Worm (Caenorhabditis elegans): ENCODE data around the gene R10E11.6.

R10E11.6 gene

ce11 chrIII:9807560-9808046 is 24.8 kb downstream of the R10E11.6 start (continued):
- TF ChIP-seq ceh-90 (tag; optimal IDR thresholded peaks at IDR 0.05) (no peak), snpc-4 (tag; optimal IDR thresholded peaks at IDR 0.05) (no peak), tlp-1 (tag; optimal IDR thresholded peaks at IDR 0.05) (no peak), nhr-47 (tag; optimal IDR thresholded peaks at IDR 0.05) (peak; percentile 34), mep-1 (tag; optimal IDR thresholded peaks at IDR 0.05) (peak; percentile 32), hlh-17 (GFP tag; optimal IDR thresholded peaks at IDR 0.05; ENCODE audit: borderline replicate concordance) (no peak), rnt-1 (tag; optimal IDR thresholded peaks at IDR 0.05) (peak; percentile 21), zag-1 (tag; optimal IDR thresholded peaks at IDR 0.05) (no peak), aly-2 (tag; optimal IDR thresholded peaks at IDR 0.05) (no peak), lir-3 (tag; optimal IDR thresholded peaks at IDR 0.05; ENCODE audit: poor library complexity) (peak; percentile 28), blmp-1 (tag; optimal IDR thresholded peaks at IDR 0.05) (peak; percentile 67), nhr-77 (tag; optimal IDR thresholded peaks at IDR 0.05) (no peak), elt-3 (tag; optimal IDR thresholded peaks at IDR 0.05) (peak in 2 of 6 experiments; percentile 36 to 75), fkh-10 (GFP tag; optimal IDR thresholded peaks at IDR 0.05) (no peak), egl-13 (tag; optimal IDR thresholded peaks at IDR 0.05) (no peak), C34B4.2 (tag; optimal IDR thresholded peaks at IDR 0.05) (no peak), unc-130 (tag; optimal IDR thresholded peaks at IDR 0.05) (no peak), zip-4 (GFP tag; optimal IDR thresholded peaks at IDR 0.05) (no peak), lin-39 (tag; optimal IDR thresholded peaks at IDR 0.05) (no peak), ama-1 (optimal IDR thresholded peaks at IDR 0.05) (peak; percentile 58), nhr-28 (tag; optimal IDR thresholded peaks at IDR 0.05) (no peak), dpl-1 (GFP tag; optimal IDR thresholded peaks at IDR 0.05) (no peak), F16B12.6 (tag; optimal IDR thresholded peaks at IDR 0.05) (no peak), vab-15 (tag; optimal IDR thresholded peaks at IDR 0.05) (peak; percentile 58), nhr-85 (tag) (peak; percentile 83), grh-1 (GFP tag; IDR thresholded peaks at IDR 0.05) (no peak), pqm-1 (tag; optimal IDR thresholded peaks at IDR 0.05) (no peak), sox-4 (tag; optimal IDR thresholded peaks at IDR 0.05) (no peak), unc-62 (GFP tag; optimal IDR thresholded peaks at IDR 0.05) (no peak), unc-30 (tag; optimal IDR thresholded peaks at IDR 0.05) (no peak), unc-86 (tag; optimal IDR thresholded peaks at IDR 0.05) (no peak), mef-2 (tag; optimal IDR thresholded peaks at IDR 0.05) (no peak), hpl-2 (GFP tag; optimal IDR thresholded peaks at IDR 0.05) (no peak), xbp-1 (tag; optimal IDR thresholded peaks at IDR 0.05) (no peak), nhr-76 (tag; optimal IDR thresholded peaks at IDR 0.05) (no peak), hlh-4 (tag; optimal IDR thresholded peaks at IDR 0.05) (no peak), pax-3 (tag; optimal IDR thresholded peaks at IDR 0.05) (no peak), ets-5 (GFP tag; IDR thresholded peaks at IDR 0.05) (no peak), ces-1 (GFP tag; optimal IDR thresholded peaks at IDR 0.05) (no peak), sptf-1 (tag; optimal IDR thresholded peaks at IDR 0.05) (no peak), snu-23 (GFP tag; optimal IDR thresholded peaks at IDR 0.05) (peak; percentile 58), ceh-82 (tag; optimal IDR thresholded peaks at IDR 0.05) (no peak), efl-1 (optimal IDR thresholded peaks at IDR 0.05) (no peak), efl-1 (GFP tag; optimal IDR thresholded peaks at IDR 0.05 in 1 of 2) (peak in 1 of 2 experiments; percentile 91), C04F5.9 (tag; optimal IDR thresholded peaks at IDR 0.05) (no peak), skn-1 (tag; optimal IDR thresholded peaks at IDR 0.05) (peak; percentile 26), ceh-88 (GFP tag; IDR thresholded peaks at IDR 0.05) (no peak), efl-3 (GFP tag; optimal IDR thresholded peaks at IDR 0.05) (no peak), jun-1 (tag; optimal IDR thresholded peaks at IDR 0.05) (peak; percentile 4), pag-3 (tag; optimal IDR thresholded peaks at IDR 0.05; ENCODE audit: borderline replicate concordance, insufficient read depth) (no peak), lin-14 (GFP tag; optimal IDR thresholded peaks at IDR 0.05) (peak; percentile 28), aha-1 (tag; optimal IDR thresholded peaks at IDR 0.05) (no peak), irx-1 (tag; optimal IDR thresholded peaks at IDR 0.05) (no peak), mab-9 (GFP tag; IDR thresholded peaks at IDR 0.05) (no peak), Y116A8C.19 (tag; optimal IDR thresholded peaks at IDR 0.05; ENCODE audit: borderline replicate concordance) (no peak)
